Fruit fly (Drosophila melanogaster) whole organism, larva: ENCODE data around the gene cic.
A peak's percentile ranks its signal among the peaks of the same experiment; 100 is the strongest.

Experiments used
- noc ChIP-seq: fragments of 200-800 bp; sonication (Bioruptor generic); optimal IDR thresholded peaks from 3 replicates; lab custom pipeline; 2019; ENCODE audit warnings: missing biosample characterization, mild to moderate bottlenecking, missing genetic modification characterization, moderate library complexity

Gene cic

dm6 chr3R:20283531-20284139 is 31.1 kb downstream of the cic start:
- TF ChIP-seq noc: no peak

- TF ChIP-seq noc: no peak
Observed at dm6 chr3R:20284140-20284911, 31.8 kb downstream of the cic start.

- TF ChIP-seq noc: no peak
Observed at dm6 chr3R:20285678-20286449, 33.3 kb downstream of the cic start.

dm6 chr3R:20286758-20287157 is 34.2 kb downstream of the cic start:
- TF ChIP-seq noc: no peak

dm6 chr3R:20288069-20288468 is 35.5 kb downstream of the cic start:
- no peak for TF ChIP-seq noc

- TF ChIP-seq noc: no peak
Observed at dm6 chr3R:20288564-20288963, 36.0 kb downstream of the cic start.

- no peak for TF ChIP-seq noc
Observed at dm6 chr3R:20291106-20291505, 38.5 kb downstream of the cic start.

dm6 chr3R:20291594-20291993 is 39.0 kb downstream of the cic start:
- no peak for TF ChIP-seq noc

dm6 chr3R:20292030-20292879 is 39.7 kb downstream of the cic start:
- no peak for TF ChIP-seq noc

dm6 chr3R:20292880-20293491 is 40.4 kb downstream of the cic start:
- no peak for TF ChIP-seq noc

- no peak for TF ChIP-seq noc
Observed at dm6 chr3R:20293661-20294060, 41.1 kb downstream of the cic start.

- TF ChIP-seq noc: no peak
Observed at dm6 chr3R:20304877-20305276, 52.3 kb downstream of the cic start, which contains the start of gene CG4367. TSS of gene CG4367 (minus strand) at chr3R:20304977.

- no peak for TF ChIP-seq noc
Observed at dm6 chr3R:20305852-20306251, 53.3 kb downstream of the cic start.

- TF ChIP-seq noc: peak; percentile 98
Observed at dm6 chr3R:20307487-20307971, 55.0 kb downstream of the cic start, which contains the start of gene CG4362. TSS of gene CG4362 (minus strand) at chr3R:20307537.

- TF ChIP-seq noc: peak; percentile 48
Observed at dm6 chr3R:20308972-20309660, 56.5 kb downstream of the cic start, which contains the start of gene Orp8. TSS of gene Orp8 (plus strand) at chr3R:20309344.
